Worm (Caenorhabditis elegans) whole organism, early embryonic: ENCODE data around the gene exos-9.

Experiments used
- ceh-13 ChIP-seq: fragments of 200-800 bp; sonication (Bioruptor generic); optimal IDR thresholded peaks from 2 replicates; lab custom pipeline; 2018; ENCODE audit warnings: mild to moderate bottlenecking, missing genetic modification characterization, missing compliant biosample characterization
- hmbx-1 ChIP-seq: sonication (generic microtip); optimal IDR thresholded peaks from 2 replicates; lab custom pipeline; 2016; ENCODE audit warnings: mild to moderate bottlenecking, missing genetic modification characterization, missing compliant biosample characterization
- tbx-11 ChIP-seq: fragments of 200-800 bp; sonication (Bioruptor generic); IDR thresholded peaks from 2 replicates; pipeline ENCODE4 v1.3.6; 2022; ENCODE audit warnings: missing genetic modification characterization, missing compliant biosample characterization

DNA sequence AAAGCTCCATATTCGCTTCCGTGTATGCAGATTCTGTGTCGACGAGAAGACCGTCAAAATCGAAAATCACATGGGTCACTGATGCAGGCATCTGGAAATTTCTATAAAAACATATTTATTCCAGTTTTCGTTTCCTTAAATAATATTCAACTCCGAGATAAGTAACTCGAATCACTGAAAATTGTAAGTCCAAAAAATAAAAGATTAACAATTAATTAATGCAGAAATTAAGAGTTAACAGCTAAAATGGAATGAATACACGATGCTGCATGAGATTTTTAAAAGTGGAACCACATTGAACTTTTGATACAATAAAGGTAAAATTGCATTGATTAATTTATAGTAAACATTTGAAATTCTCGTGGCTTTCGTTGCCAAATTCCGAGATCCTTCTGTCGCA is 33.0 kb upstream of the exos-9 start, which contains the start of gene R151.10:
- TF ChIP-seq hmbx-1 (tag; lab: Kevin White, UChicago) (no peak), ceh-13 (GFP tag; lab: Kevin White, UChicago) (no peak), tbx-11 (no peak)
